Worm (Caenorhabditis elegans) whole organism, young adult: ENCODE data around the gene unc-32.

Experiments
- F22D6.2 ChIP-seq: sonication (generic microtip); optimal IDR thresholded peaks from 2 replicates; lab custom pipeline; 2016; ENCODE audit warnings: mild to moderate bottlenecking, missing genetic modification characterization, missing compliant biosample characterization
- F57C9.4 ChIP-seq: sonication (generic microtip); optimal IDR thresholded peaks from 2 replicates; lab custom pipeline; 2017; ENCODE audit warnings: mild to moderate bottlenecking, missing genetic modification characterization, missing compliant biosample characterization
- aptf-3 ChIP-seq: fragments of 200-800 bp; sonication (Bioruptor generic); IDR thresholded peaks from 2 replicates; pipeline ENCODE4 v1.3.6; 2022; ENCODE audit warnings: missing genetic modification characterization, missing compliant biosample characterization
- athp-1 ChIP-seq: sonication (generic microtip); optimal IDR thresholded peaks from 2 replicates; lab custom pipeline; 2017; ENCODE audit warnings: mild to moderate bottlenecking, missing genetic modification characterization, missing compliant biosample characterization
- ceh-91 ChIP-seq: fragments of 200-800 bp; sonication (Bioruptor generic); IDR thresholded peaks from 2 replicates; pipeline ENCODE4 v1.3.6; 2022; ENCODE audit warnings: missing genetic modification reagents, missing genetic modification characterization, missing compliant biosample characterization
- lin-26 ChIP-seq: fragments of 200-800 bp; sonication (Bioruptor generic); IDR thresholded peaks from 2 replicates; pipeline ENCODE4 v1.3.6; 2022; ENCODE audit warnings: missing genetic modification reagents, missing genetic modification characterization, missing compliant biosample characterization
- madf-8 ChIP-seq: fragments of 200-800 bp; sonication (Bioruptor generic); conservative IDR thresholded peaks from 2 replicates; pipeline ENCODE4 v1.3.6; 2022; ENCODE audit warnings: missing genetic modification reagents, missing genetic modification characterization, missing compliant biosample characterization
- nhr-80 ChIP-seq: sonication (generic microtip); optimal IDR thresholded peaks from 2 replicates; lab custom pipeline; 2016; ENCODE audit warnings: missing genetic modification characterization, missing compliant biosample characterization
- nhr-90 ChIP-seq: sonication (generic microtip); optimal IDR thresholded peaks from 2 replicates; lab custom pipeline; 2016; ENCODE audit warnings: missing genotype, mild to moderate bottlenecking, missing genetic modification characterization, missing compliant biosample characterization
- sdz-38 ChIP-seq: sonication (generic microtip); optimal IDR thresholded peaks from 2 replicates; lab custom pipeline; 2016; ENCODE audit warnings: missing genotype, missing genetic modification characterization, missing compliant biosample characterization
- unc-130 ChIP-seq: sonication (generic microtip); optimal IDR thresholded peaks from 2 replicates; lab custom pipeline; 2016; ENCODE audit warnings: missing genetic modification reagents, missing genetic modification characterization, missing compliant biosample characterization
- ztf-18 ChIP-seq: sonication (generic microtip); optimal IDR thresholded peaks from 2 replicates; lab custom pipeline; 2016; ENCODE audit warnings: missing genotype, mild to moderate bottlenecking, missing genetic modification characterization, missing compliant biosample characterization
- ztf-6 ChIP-seq: fragments of 200-800 bp; sonication (Bioruptor generic); IDR thresholded peaks from 2 replicates; pipeline ENCODE4 v1.3.6; 2022; ENCODE audit warnings: missing genetic modification reagents, missing genetic modification characterization, missing compliant biosample characterization

ce11 chrIII:8877002-8877401 lies 28.4 kb upstream of the unc-32 start, which contains the start of gene K01F9.2:
- TF ChIP-seq F57C9.4 (tag; lab: Kevin White, UChicago) (no peak), athp-1 (tag; lab: Kevin White, UChicago) (no peak), sdz-38 (tag; lab: Kevin White, UChicago) (no peak), unc-130 (GFP tag; lab: Kevin White, UChicago) (no peak), ztf-18 (tag; lab: Kevin White, UChicago) (no peak), madf-8 (GFP tag; lab: Robert Waterston, UW) (no peak), nhr-80 (no peak), aptf-3 (GFP tag; lab: Robert Waterston, UW) (no peak), ztf-6 (GFP tag; lab: Robert Waterston, UW) (no peak), lin-26 (GFP tag; lab: Robert Waterston, UW) (no peak), nhr-90 (tag; lab: Kevin White, UChicago) (no peak), F22D6.2 (tag; lab: Kevin White, UChicago) (no peak), ceh-91 (GFP tag; lab: Robert Waterston, UW) (no peak)
